Worm (Caenorhabditis elegans): Measurements from ENCODE around the gene ceh-82.
A peak's percentile ranks its signal among the peaks of the same experiment; 100 is the strongest.

Gene ceh-82

DNA sequence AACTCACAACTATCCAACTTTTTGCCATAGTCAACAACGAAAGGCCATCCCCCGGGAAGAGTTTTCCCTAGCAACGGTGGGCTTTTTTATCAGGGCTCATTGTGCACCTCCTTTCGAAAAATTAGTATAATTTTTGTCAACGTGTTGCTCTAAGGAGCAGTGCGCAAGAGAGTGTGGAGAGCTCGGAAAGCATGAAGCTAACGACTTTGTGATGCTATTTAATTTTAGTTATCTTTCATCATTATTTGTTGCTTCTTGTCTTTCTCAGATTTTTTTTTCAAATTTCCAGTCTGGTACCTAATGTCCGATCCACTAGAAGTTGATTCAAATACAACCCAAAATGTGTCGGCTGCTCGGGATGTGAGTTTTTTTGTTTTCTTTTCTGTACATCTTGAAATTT is 1.9 kb upstream of the ceh-82 start, which contains the start of gene ceh-81:
TSS of gene ceh-81 (plus strand) at position 301 of the 400 bp plus-strand sequence.
- no peak for TF ChIP-seq fkh-10 (GFP tag; optimal IDR thresholded peaks at IDR 0.05)
- TF ChIP-seq nhr-12 (tag; optimal IDR thresholded peaks at IDR 0.05), result no peak
- TF ChIP-seq ceh-88 (GFP tag; IDR thresholded peaks at IDR 0.05), result no peak
- TF ChIP-seq vab-15 (tag; optimal IDR thresholded peaks at IDR 0.05), result no peak
- TF ChIP-seq snu-23 (GFP tag; optimal IDR thresholded peaks at IDR 0.05), result no peak
- no peak for TF ChIP-seq lir-3 (tag; optimal IDR thresholded peaks at IDR 0.05; ENCODE audit: poor library complexity)
- no peak for TF ChIP-seq nhr-85 (tag)
- TF ChIP-seq rnt-1 (tag; optimal IDR thresholded peaks at IDR 0.05), result no peak
- TF ChIP-seq lin-14 (GFP tag; optimal IDR thresholded peaks at IDR 0.05), result no peak
- no peak for TF ChIP-seq elt-2 (tag; optimal IDR thresholded peaks at IDR 0.05)
- TF ChIP-seq mdl-1 (tag; optimal IDR thresholded peaks at IDR 0.05), result no peak
- no peak for TF ChIP-seq alr-1 (tag; optimal IDR thresholded peaks at IDR 0.05; ENCODE audit: borderline replicate concordance)
- TF ChIP-seq ceh-63 (GFP tag; optimal IDR thresholded peaks at IDR 0.05), result no peak
- no peak for TF ChIP-seq nhr-28 (tag; optimal IDR thresholded peaks at IDR 0.05)
- no peak for TF ChIP-seq unc-86 (tag; optimal IDR thresholded peaks at IDR 0.05)
- no peak for TF ChIP-seq ztf-4 (tag; optimal IDR thresholded peaks at IDR 0.05)

DNA sequence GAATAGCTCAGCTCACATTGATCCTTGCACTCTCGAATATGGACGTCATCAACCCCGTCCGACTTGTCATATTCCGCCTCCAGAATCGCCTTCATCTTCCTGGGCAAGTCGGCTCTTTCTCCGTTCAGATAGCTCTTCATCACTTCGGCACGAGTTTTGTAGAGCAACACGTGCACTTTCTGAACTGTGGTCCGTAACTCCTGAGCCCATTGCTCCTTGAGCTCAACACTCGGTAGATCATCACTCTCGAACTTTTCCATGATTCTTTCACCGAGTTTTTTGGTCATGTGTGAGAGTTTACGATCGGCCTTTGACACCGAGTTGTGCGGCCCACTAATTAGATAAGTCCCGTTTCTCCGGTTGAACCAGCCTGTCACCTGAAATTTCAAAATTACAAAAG is 3.1 kb downstream of the ceh-82 start:
- no peak for TF ChIP-seq nhr-12 (tag; optimal IDR thresholded peaks at IDR 0.05)
- no peak for TF ChIP-seq aly-2 (tag; optimal IDR thresholded peaks at IDR 0.05)
- no peak for TF ChIP-seq fkh-8 (tag; optimal IDR thresholded peaks at IDR 0.05)
- no peak for TF ChIP-seq mdl-1 (tag; optimal IDR thresholded peaks at IDR 0.05)

DNA sequence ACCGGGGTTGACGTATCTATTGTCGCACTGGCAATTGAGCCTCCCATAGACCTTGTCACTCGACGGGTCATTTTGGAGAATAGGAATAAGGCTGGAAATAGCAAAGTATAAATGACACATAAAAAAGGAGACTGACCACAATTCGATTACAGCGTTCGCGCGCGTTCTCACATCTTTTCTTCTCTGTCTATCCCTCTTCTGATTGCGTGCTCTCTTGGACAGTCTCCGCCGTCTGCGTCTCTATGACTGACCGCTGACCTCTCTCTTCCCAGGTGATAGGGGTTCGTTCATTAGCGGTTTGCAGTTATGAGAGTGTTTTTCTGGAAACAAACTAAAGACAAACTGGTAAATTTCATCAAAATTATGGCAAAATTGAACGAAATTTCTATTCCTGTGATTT is 4.3 kb downstream of the ceh-82 start, which contains the start of gene ceh-83:
TSS of gene ceh-83 (minus strand) at position 181 of the 400 bp plus-strand sequence.
- TF ChIP-seq tlp-1 (tag; optimal IDR thresholded peaks at IDR 0.05) (no peak), mdl-1 (tag; optimal IDR thresholded peaks at IDR 0.05) (no peak), unc-130 (tag; optimal IDR thresholded peaks at IDR 0.05) (no peak), lin-35 (GFP tag; optimal IDR thresholded peaks at IDR 0.05) (peak; percentile 2 to 64), unc-30 (tag; optimal IDR thresholded peaks at IDR 0.05) (no peak), pag-3 (tag; optimal IDR thresholded peaks at IDR 0.05; ENCODE audit: borderline replicate concordance, insufficient read depth) (no peak), nhr-76 (tag; optimal IDR thresholded peaks at IDR 0.05) (no peak), snpc-4 (tag; optimal IDR thresholded peaks at IDR 0.05) (no peak), ztf-4 (tag; optimal IDR thresholded peaks at IDR 0.05) (no peak), isw-1 (GFP tag; IDR thresholded peaks at IDR 0.05) (no peak), lin-15B (tag; optimal IDR thresholded peaks at IDR 0.05) (no peak), rnt-1 (tag; optimal IDR thresholded peaks at IDR 0.05) (peak; percentile 50), efl-1 (optimal IDR thresholded peaks at IDR 0.05) (peak; percentile 57 to 68), efl-1 (GFP tag; optimal IDR thresholded peaks at IDR 0.05 in 1 of 2) (peak; percentile 36 to 94), nhr-20 (tag; optimal IDR thresholded peaks at IDR 0.05) (peak; percentile 19), mef-2 (tag; optimal IDR thresholded peaks at IDR 0.05) (no peak), lin-14 (GFP tag; optimal IDR thresholded peaks at IDR 0.05) (peak; percentile 80), aha-1 (tag; optimal IDR thresholded peaks at IDR 0.05) (no peak), alr-1 (tag; optimal IDR thresholded peaks at IDR 0.05; ENCODE audit: borderline replicate concordance) (no peak), nhr-28 (tag; optimal IDR thresholded peaks at IDR 0.05) (no peak), lin-13 (GFP tag; optimal IDR thresholded peaks at IDR 0.05) (no peak), ceh-88 (GFP tag; IDR thresholded peaks at IDR 0.05) (no peak), zip-4 (GFP tag; optimal IDR thresholded peaks at IDR 0.05) (no peak), dpl-1 (GFP tag; optimal IDR thresholded peaks at IDR 0.05) (peak in 2 of 3 experiments; percentile 16 to 34), aly-2 (tag; optimal IDR thresholded peaks at IDR 0.05) (no peak), skn-1 (tag; optimal IDR thresholded peaks at IDR 0.05) (no peak), ets-5 (GFP tag; IDR thresholded peaks at IDR 0.05) (no peak), egl-13 (tag; optimal IDR thresholded peaks at IDR 0.05) (no peak), nhr-84 (tag; optimal IDR thresholded peaks at IDR 0.05) (no peak), hlh-17 (GFP tag; optimal IDR thresholded peaks at IDR 0.05; ENCODE audit: borderline replicate concordance) (no peak), fkh-10 (GFP tag; optimal IDR thresholded peaks at IDR 0.05) (no peak), nhr-85 (tag) (peak; percentile 59)

All from whole organism, L1 larva.